Fruit fly (Drosophila melanogaster) whole organism, embryonic: Measurements from ENCODE around the gene CG10283.

Experiments used
- Atf-2 ChIP-seq: fragments of 200-800 bp; sonication (Bioruptor generic); optimal IDR thresholded peaks from 2 replicates; lab custom pipeline; 2016; ENCODE audit warnings: missing biosample characterization, missing genetic modification characterization
- CG1024 ChIP-seq: fragments of 200-800 bp; sonication (Bioruptor generic); IDR thresholded peaks from 2 replicates; pipeline ENCODE4 v1.3.6; 2022; ENCODE audit warnings: missing biosample characterization, missing genetic modification characterization
- CG10959 ChIP-seq: fragments of 200-800 bp; sonication (Bioruptor generic); IDR thresholded peaks from 2 replicates; pipeline ENCODE4 v1.3.6; 2022; ENCODE audit warnings: missing biosample characterization, missing genetic modification characterization
- CG11398 ChIP-seq: fragments of 200-800 bp; sonication (Bioruptor generic); optimal IDR thresholded peaks from 2 replicates; lab custom pipeline; 2016; ENCODE audit warnings: missing biosample characterization, missing genetic modification characterization
- CG13894 ChIP-seq: fragments of 200-800 bp; sonication (Bioruptor generic); optimal IDR thresholded peaks from 3 replicates; lab custom pipeline; 2018; ENCODE audit warnings: missing biosample characterization, mild to moderate bottlenecking, missing genetic modification characterization, moderate library complexity
- CG1529 ChIP-seq: fragments of 200-800 bp; sonication (Bioruptor generic); optimal IDR thresholded peaks from 3 replicates; lab custom pipeline; 2018; ENCODE audit warnings: missing biosample characterization, missing genetic modification characterization
- CG15514 ChIP-seq: fragments of 200-800 bp; sonication (Bioruptor generic); optimal IDR thresholded peaks from 3 replicates; lab custom pipeline; 2017; ENCODE audit warnings: missing biosample characterization, missing genetic modification characterization, mild to moderate bottlenecking, moderate library complexity, missing genetic modification reagents
- CG1602 ChIP-seq: fragments of 200-800 bp; sonication (Bioruptor generic); optimal IDR thresholded peaks from 3 replicates; lab custom pipeline; 2016; ENCODE audit warnings: missing biosample characterization, missing genetic modification characterization
- CG17829 ChIP-seq: fragments of 200-800 bp; optimal IDR thresholded peaks from 2 replicates; lab custom pipeline; 2019; ENCODE audit warnings: missing biosample characterization, mild to moderate bottlenecking, missing genetic modification characterization, moderate library complexity
- CG17912 ChIP-seq: fragments of 200-800 bp; sonication (Bioruptor generic); optimal IDR thresholded peaks from 2 replicates; lab custom pipeline; 2018; ENCODE audit warnings: missing biosample characterization, mild to moderate bottlenecking, missing genetic modification characterization
- CG2120 ChIP-seq: fragments of 200-800 bp; sonication (Bioruptor generic); optimal IDR thresholded peaks from 3 replicates; lab custom pipeline; 2016; ENCODE audit warnings: missing biosample characterization, missing genetic modification characterization
- CG32772 ChIP-seq: fragments of 200-800 bp; sonication (Bioruptor generic); IDR thresholded peaks from 2 replicates; pipeline ENCODE4 v1.3.6; 2022; ENCODE audit warnings: missing biosample characterization, missing genetic modification characterization
- CG3281 ChIP-seq: fragments of 200-800 bp; sonication (Bioruptor generic); optimal IDR thresholded peaks from 3 replicates; lab custom pipeline; 2017; ENCODE audit warnings: missing biosample characterization, mild to moderate bottlenecking, missing genetic modification characterization
- CG5180 ChIP-seq: fragments of 200-800 bp; sonication (Bioruptor generic); optimal IDR thresholded peaks from 3 replicates; lab custom pipeline; 2017; ENCODE audit warnings: missing biosample characterization, missing genetic modification characterization, mild to moderate bottlenecking, moderate library complexity, missing genetic modification reagents
- CG6791 ChIP-seq: fragments of 200-800 bp; sonication (Bioruptor generic); IDR thresholded peaks from 3 replicates; pipeline ENCODE4 v1.3.6; 2022; ENCODE audit warnings: missing biosample characterization, missing genetic modification characterization; ENCODE audit not compliant: partially characterized antibody
- CG6813 ChIP-seq: fragments of 200-800 bp; sonication (Bioruptor generic); optimal IDR thresholded peaks from 2 replicates; lab custom pipeline; 2017; ENCODE audit warnings: missing biosample characterization, missing genetic modification characterization, mild to moderate bottlenecking, moderate library complexity, missing genetic modification reagents
- CG7556 ChIP-seq: fragments of 200-800 bp; sonication (Bioruptor generic); optimal IDR thresholded peaks from 2 replicates; lab custom pipeline; 2017; ENCODE audit warnings: missing biosample characterization, mild to moderate bottlenecking, missing genetic modification characterization
- CG8281 ChIP-seq: fragments of 200-800 bp; sonication (Bioruptor generic); optimal IDR thresholded peaks from 2 replicates; lab custom pipeline; 2018; ENCODE audit warnings: missing biosample characterization, mild to moderate bottlenecking, missing genetic modification characterization, moderate library complexity
- CG8944 ChIP-seq: fragments of 200-800 bp; sonication (Bioruptor generic); optimal IDR thresholded peaks from 3 replicates; lab custom pipeline; 2016; ENCODE audit warnings: missing biosample characterization, missing genetic modification characterization
- CG9876 ChIP-seq: fragments of 200-800 bp; sonication (Bioruptor generic); optimal IDR thresholded peaks from 2 replicates; lab custom pipeline; 2016; ENCODE audit warnings: missing biosample characterization, missing genetic modification characterization
- CkIIα-i1 ChIP-seq: fragments of 200-800 bp; sonication (Bioruptor generic); IDR thresholded peaks from 2 replicates; pipeline ENCODE4 v1.3.6; 2022; ENCODE audit warnings: missing biosample characterization, missing genetic modification characterization
- Deaf1 ChIP-seq: fragments of 200-800 bp; optimal IDR thresholded peaks from 3 replicates; lab custom pipeline; 2019; ENCODE audit warnings: missing biosample characterization, mild to moderate bottlenecking, missing genetic modification characterization, moderate library complexity
- Ets65A ChIP-seq: fragments of 200-800 bp; sonication (Bioruptor generic); peaks from one replicate; lab custom pipeline; 2016; ENCODE audit warnings: missing biosample characterization, missing genetic modification characterization
- Fer1 ChIP-seq: fragments of 200-800 bp; sonication (Bioruptor generic); optimal IDR thresholded peaks from 2 replicates; lab custom pipeline; 2017; ENCODE audit warnings: missing biosample characterization, mild to moderate bottlenecking, missing genetic modification characterization
- Fer3 ChIP-seq: fragments of 200-800 bp; sonication (Bioruptor generic); optimal IDR thresholded peaks from 2 replicates; lab custom pipeline; 2018; ENCODE audit warnings: missing biosample characterization, mild to moderate bottlenecking, missing genetic modification characterization, moderate library complexity
- HmgD ChIP-seq: fragments of 200-800 bp; sonication (Bioruptor generic); optimal IDR thresholded peaks from 3 replicates; lab custom pipeline; 2016; ENCODE audit warnings: missing biosample characterization, missing genetic modification characterization
- Hmr ChIP-seq: fragments of 200-800 bp; sonication (Bioruptor generic); optimal IDR thresholded peaks from 3 replicates; lab custom pipeline; 2017; ENCODE audit warnings: mild to moderate bottlenecking, missing biosample characterization, missing genetic modification reagents, missing genetic modification characterization
- Med ChIP-seq: fragments of 200-800 bp; sonication (Bioruptor generic); peaks from one replicate; lab custom pipeline; 2016; ENCODE audit warnings: missing biosample characterization, missing genetic modification characterization, mild to moderate bottlenecking, inconsistent platforms, moderate library complexity
- Oli ChIP-seq: fragments of 200-800 bp; sonication (Bioruptor generic); optimal IDR thresholded peaks from 2 replicates; lab custom pipeline; 2018; ENCODE audit warnings: missing biosample characterization, mild to moderate bottlenecking, missing genetic modification characterization, moderate library complexity
- Optix ChIP-seq: fragments of 200-800 bp; sonication (Bioruptor generic); IDR thresholded peaks from 3 replicates; pipeline ENCODE4 v1.3.6; 2022; ENCODE audit warnings: missing biosample characterization, missing genetic modification characterization
- YL-1 ChIP-seq: fragments of 200-800 bp; sonication (Bioruptor generic); optimal IDR thresholded peaks from 3 replicates; lab custom pipeline; 2017; ENCODE audit warnings: missing biosample characterization, mild to moderate bottlenecking, missing genetic modification characterization
- ci ChIP-seq: fragments of 200-800 bp; sonication (Bioruptor generic); IDR thresholded peaks from 3 replicates; pipeline ENCODE4 v1.3.6; 2022; ENCODE audit warnings: missing biosample characterization, missing genetic modification characterization
- esg ChIP-seq: fragments of 200-800 bp; sonication (Bioruptor generic); conservative IDR thresholded peaks from 2 replicates; pipeline ENCODE4 v1.3.6; 2022; ENCODE audit warnings: missing biosample characterization, missing genetic modification characterization
- fd64A ChIP-seq: fragments of 200-800 bp; sonication (Bioruptor generic); optimal IDR thresholded peaks from 3 replicates; lab custom pipeline; 2018; ENCODE audit warnings: missing biosample characterization, mild to moderate bottlenecking, missing genetic modification characterization
- gcm ChIP-seq: fragments of 200-800 bp; sonication (Bioruptor generic); optimal IDR thresholded peaks from 2 replicates; lab custom pipeline; 2019; ENCODE audit warnings: missing biosample characterization, mild to moderate bottlenecking, missing genetic modification characterization, moderate library complexity
- grn ChIP-seq: fragments of 200-800 bp; sonication (Bioruptor generic); optimal IDR thresholded peaks from 3 replicates; lab custom pipeline; 2017; ENCODE audit warnings: missing biosample characterization, missing genetic modification characterization
- gro ChIP-seq: fragments of 200-800 bp; sonication (Bioruptor generic); optimal IDR thresholded peaks from 2 replicates; lab custom pipeline; 2016; ENCODE audit warnings: missing biosample characterization, missing genetic modification characterization
- gsb-n ChIP-seq: fragments of 200-800 bp; sonication (Bioruptor generic); optimal IDR thresholded peaks from 3 replicates; lab custom pipeline; 2018; ENCODE audit warnings: missing biosample characterization, mild to moderate bottlenecking, missing genetic modification characterization
- h ChIP-seq: fragments of >200 bp; optimal IDR thresholded peaks from 2 replicates; lab custom pipeline; 2017
- jing ChIP-seq: fragments of 200-800 bp; sonication (Bioruptor generic); optimal IDR thresholded peaks from 2 replicates; lab custom pipeline; 2018; ENCODE audit warnings: missing biosample characterization, mild to moderate bottlenecking, missing genetic modification characterization
- lab ChIP-seq: fragments of 200-800 bp; sonication (Bioruptor generic); optimal IDR thresholded peaks from 3 replicates; lab custom pipeline; 2017; ENCODE audit warnings: missing biosample characterization, missing genetic modification characterization, mild to moderate bottlenecking, moderate library complexity, missing genetic modification reagents
- lmd ChIP-seq: fragments of 200-800 bp; sonication (Bioruptor generic); IDR thresholded peaks from 2 replicates; pipeline ENCODE4 v1.3.6; 2022; ENCODE audit warnings: missing biosample characterization, missing genetic modification characterization
- salm ChIP-seq: fragments of 200-800 bp; sonication (Bioruptor generic); optimal IDR thresholded peaks from 2 replicates; lab custom pipeline; 2018; ENCODE audit warnings: missing biosample characterization, mild to moderate bottlenecking, missing genetic modification characterization
- sc ChIP-seq, 3 experiments: fragments of >200 bp in 2 of 3; fragments of 200-800 bp in 1 of 3; sonication (Bioruptor generic) in 1 of 3; optimal IDR thresholded peaks; 2 replicates in 2 of 3; 3 replicates in 1 of 3; lab custom pipeline; 2017; ENCODE audit warnings: mild to moderate bottlenecking in 1 of 3, missing biosample characterization in 1 of 3, missing genetic modification characterization in 1 of 3, missing genetic modification reagents in 1 of 3
- schlank ChIP-seq: fragments of 200-800 bp; sonication (Bioruptor generic); optimal IDR thresholded peaks from 2 replicates; lab custom pipeline; 2018; ENCODE audit warnings: missing biosample characterization, mild to moderate bottlenecking, missing genetic modification characterization
- sug ChIP-seq: fragments of 200-800 bp; optimal IDR thresholded peaks from 2 replicates; lab custom pipeline; 2019; ENCODE audit warnings: missing biosample characterization, mild to moderate bottlenecking, missing genetic modification characterization, moderate library complexity
- tio ChIP-seq: fragments of 200-800 bp; sonication (Bioruptor generic); optimal IDR thresholded peaks from 2 replicates; lab custom pipeline; 2017; ENCODE audit warnings: missing biosample characterization, missing genetic modification characterization, inconsistent platforms
- zf30C ChIP-seq: fragments of 200-800 bp; sonication (Bioruptor generic); optimal IDR thresholded peaks from 3 replicates; lab custom pipeline; 2018; ENCODE audit warnings: missing biosample characterization, mild to moderate bottlenecking, missing genetic modification characterization

Gene CG10283

DNA sequence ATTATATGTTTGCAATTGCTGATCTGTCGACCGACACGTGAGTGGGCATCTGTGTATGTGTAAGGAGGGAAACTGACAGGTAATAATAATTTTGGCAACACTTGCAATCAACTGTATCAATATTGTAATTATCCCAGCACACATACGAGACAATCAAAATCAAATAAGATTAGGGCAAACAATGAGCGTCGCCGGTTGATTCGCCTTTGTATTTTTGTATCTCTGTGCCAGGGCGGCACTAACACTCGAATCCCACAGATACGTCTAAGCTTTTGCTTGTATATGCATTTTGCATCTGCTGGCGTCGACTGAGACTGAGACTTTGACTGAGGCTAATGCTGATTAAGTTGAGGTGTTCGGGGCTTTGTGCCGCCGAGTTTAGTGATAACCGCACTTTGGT is 24.9 kb upstream of the CG10283 start, which contains the start of gene Ugt301D1 (continued):
- peak; percentile 51 for TF ChIP-seq lab (GFP tag; lab: Kevin White, UChicago)
- 0 out of 3 replicates have a peak, but pooled peaks have one; percentile 33 for TF ChIP-seq ci

DNA sequence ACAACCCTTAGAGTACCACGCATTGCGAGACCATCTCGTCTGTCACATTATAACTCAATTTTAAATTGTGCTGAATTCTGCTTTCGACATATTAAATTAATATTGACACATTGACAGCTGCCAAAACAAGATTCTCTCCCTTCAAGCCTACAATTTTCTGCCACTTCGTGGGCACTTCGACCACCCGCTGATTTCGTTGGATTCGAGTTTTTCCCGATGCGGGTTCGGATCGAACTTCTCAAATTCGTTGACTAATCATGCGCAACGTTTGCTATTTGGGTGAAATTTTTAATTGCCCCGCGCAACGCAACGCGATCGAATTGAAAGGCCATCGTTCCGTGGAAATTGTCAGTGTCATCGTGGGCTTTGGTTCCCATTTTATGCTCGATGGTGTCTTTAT is 22.6 kb upstream of the CG10283 start:
- TF ChIP-seq CG15514 (GFP tag; lab: Kevin White, UChicago) (peak; percentile 6), CG8944 (GFP tag; lab: Kevin White, UChicago) (no peak), CG13894 (tag; lab: Kevin White, UChicago) (peak; percentile 42), Deaf1 (tag; lab: Kevin White, UChicago) (peak; percentile 50), Ets65A (peak; percentile 17), schlank (tag; lab: Kevin White, UChicago) (peak; percentile 8), esg (GFP tag; lab: Robert Waterston, UW) (no peak), lab (GFP tag; lab: Kevin White, UChicago) (peak; percentile 49), CG2120 (GFP tag; lab: Kevin White, UChicago) (no peak), CG10959 (GFP tag; lab: Robert Waterston, UW) (no peak), CG5180 (peak; percentile 20), CG3281 (GFP tag; lab: Kevin White, UChicago) (peak; percentile 15), Med (GFP tag; lab: Kevin White, UChicago) (peak; percentile 47), gcm (GFP tag; lab: Kevin White, UChicago) (peak; percentile 77), CG6813 (GFP tag; lab: Kevin White, UChicago) (peak; percentile 1), fd64A (GFP tag; lab: Kevin White, UChicago) (no peak), Hmr (peak; percentile 23), CG8281 (peak; percentile 67)

DNA sequence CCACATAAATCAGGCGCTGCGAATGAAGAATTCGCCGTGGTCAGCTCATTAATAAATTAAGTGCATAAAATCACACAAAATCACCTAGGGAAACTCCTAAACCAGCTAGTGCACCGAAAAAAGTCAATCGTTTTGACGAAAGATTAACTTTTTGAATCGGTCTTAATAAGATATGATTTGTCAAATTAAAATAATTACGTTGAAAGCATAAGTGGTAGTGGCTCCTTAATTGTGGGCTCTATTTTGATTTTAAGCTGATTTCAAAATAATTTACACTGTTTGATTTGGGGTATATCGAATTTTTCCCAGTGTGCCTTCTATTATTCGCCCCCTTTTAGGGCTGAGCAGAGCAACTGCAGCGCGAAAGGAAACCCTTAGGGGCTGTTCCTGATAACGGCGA is 21.2 kb upstream of the CG10283 start:
- TF ChIP-seq CkIIα-i1 (GFP tag; lab: Robert Waterston, UW) (no peak), Fer3 (tag; lab: Kevin White, UChicago) (no peak), gsb-n (peak; percentile 38), CG32772 (GFP tag; lab: Robert Waterston, UW) (no peak), CG7556 (GFP tag; lab: Kevin White, UChicago) (no peak), fd64A (GFP tag; lab: Kevin White, UChicago) (no peak), CG1529 (GFP tag; lab: Kevin White, UChicago) (peak; percentile 32), CG6791 (GFP tag; lab: Robert Waterston, UW) (no peak), CG17912 (GFP tag; lab: Kevin White, UChicago) (no peak), sc (optimal IDR thresholded peaks at IDR 0.05; lab: Kevin White, UChicago) (no peak), sc (GFP tag; optimal IDR thresholded peaks at IDR 0.05; lab: Kevin White, UChicago) (no peak), Optix (GFP tag; lab: Robert Waterston, UW) (no peak), grn (no peak), zf30C (peak; percentile 78), CG11398 (no peak), CG1602 (peak; percentile 1), h (lab: Kevin White, UChicago) (no peak), jing (GFP tag; lab: Kevin White, UChicago) (peak; percentile 15), Oli (tag; lab: Kevin White, UChicago) (peak; percentile 42), CG9876 (GFP tag; lab: Kevin White, UChicago) (no peak), CG17829 (tag; lab: Kevin White, UChicago) (peak; percentile 59), Fer1 (GFP tag; lab: Kevin White, UChicago) (no peak), tio (GFP tag; lab: Kevin White, UChicago) (no peak), HmgD (GFP tag; lab: Kevin White, UChicago) (no peak), gro (GFP tag; lab: Kevin White, UChicago) (no peak), sug (tag; lab: Kevin White, UChicago) (no peak), YL-1 (GFP tag; lab: Kevin White, UChicago) (no peak), Atf-2 (peak; percentile 12), CG5180 (no peak), CG1024 (0 out of 2 replicates have a peak, but pooled peaks have one; percentile 40), lmd (GFP tag; lab: Robert Waterston, UW) (peak; percentile 12; the same call in 1 of the 2 replicates), salm (tag; lab: Kevin White, UChicago) (no peak)
